Fruit fly (Drosophila melanogaster) whole organism, embryonic: ENCODE measurements around the gene CheB38b.
A peak's percentile ranks its signal among the peaks of the same experiment; 100 is the strongest.

Source experiments
- Bteb2 ChIP-seq: fragments of 200-800 bp; sonication (Bioruptor generic); optimal IDR thresholded peaks from 2 replicates; lab custom pipeline; 2016; ENCODE audit warnings: missing biosample characterization, missing genetic modification characterization
- CG10979 ChIP-seq: fragments of 200-800 bp; sonication (Bioruptor generic); optimal IDR thresholded peaks from 2 replicates; lab custom pipeline; 2018; ENCODE audit warnings: missing biosample characterization, mild to moderate bottlenecking, missing genetic modification characterization, moderate library complexity
- CG11398 ChIP-seq: fragments of 200-800 bp; sonication (Bioruptor generic); optimal IDR thresholded peaks from 2 replicates; lab custom pipeline; 2016; ENCODE audit warnings: missing biosample characterization, missing genetic modification characterization
- CG11695 ChIP-seq: fragments of 200-800 bp; sonication (Bioruptor generic); IDR thresholded peaks from 3 replicates; pipeline ENCODE4 v1.3.6; 2022; ENCODE audit warnings: missing biosample characterization, missing genetic modification characterization
- CG1233 ChIP-seq: fragments of 200-800 bp; sonication (Bioruptor generic); optimal IDR thresholded peaks from 4 replicates; lab custom pipeline; 2018; ENCODE audit warnings: missing biosample characterization, mild to moderate bottlenecking, missing genetic modification characterization
- CG12391 ChIP-seq: fragments of 200-800 bp; sonication (Bioruptor generic); optimal IDR thresholded peaks from 3 replicates; lab custom pipeline; 2018; ENCODE audit warnings: missing biosample characterization, mild to moderate bottlenecking, missing genetic modification characterization, moderate library complexity
- CG13287 ChIP-seq: fragments of 200-800 bp; sonication (Bioruptor generic); IDR thresholded peaks from 2 replicates; pipeline ENCODE4 v1.3.6; 2022; ENCODE audit warnings: missing biosample characterization, missing genetic modification characterization; ENCODE audit not compliant: partially characterized antibody
- CG14710 ChIP-seq: fragments of 200-800 bp; sonication (Bioruptor generic); optimal IDR thresholded peaks from 3 replicates; lab custom pipeline; 2019; ENCODE audit warnings: missing biosample characterization, mild to moderate bottlenecking, missing genetic modification characterization, moderate library complexity
- CG1529 ChIP-seq: fragments of 200-800 bp; sonication (Bioruptor generic); optimal IDR thresholded peaks from 3 replicates; lab custom pipeline; 2018; ENCODE audit warnings: missing biosample characterization, missing genetic modification characterization
- CG15514 ChIP-seq: fragments of 200-800 bp; sonication (Bioruptor generic); optimal IDR thresholded peaks from 3 replicates; lab custom pipeline; 2017; ENCODE audit warnings: missing biosample characterization, missing genetic modification characterization, mild to moderate bottlenecking, moderate library complexity, missing genetic modification reagents
- CG17568 ChIP-seq: fragments of 200-800 bp; sonication (Bioruptor generic); optimal IDR thresholded peaks from 2 replicates; lab custom pipeline; 2018; ENCODE audit warnings: missing biosample characterization, mild to moderate bottlenecking, missing genetic modification characterization, moderate library complexity
- CG17802 ChIP-seq: fragments of 200-800 bp; sonication (Bioruptor generic); optimal IDR thresholded peaks from 2 replicates; lab custom pipeline; 2018; ENCODE audit warnings: missing biosample characterization, mild to moderate bottlenecking, missing genetic modification characterization, moderate library complexity
- CG30431 ChIP-seq: fragments of 200-800 bp; sonication (Bioruptor generic); optimal IDR thresholded peaks from 2 replicates; lab custom pipeline; 2017; ENCODE audit warnings: missing biosample characterization, missing genetic modification characterization
- CG31365 ChIP-seq: fragments of 200-800 bp; sonication (Bioruptor generic); optimal IDR thresholded peaks from 2 replicates; lab custom pipeline; 2018; ENCODE audit warnings: missing biosample characterization, mild to moderate bottlenecking, missing genetic modification characterization
- CG7556 ChIP-seq: fragments of 200-800 bp; sonication (Bioruptor generic); optimal IDR thresholded peaks from 2 replicates; lab custom pipeline; 2017; ENCODE audit warnings: missing biosample characterization, mild to moderate bottlenecking, missing genetic modification characterization
- CG8359 ChIP-seq: fragments of 200-800 bp; sonication (Bioruptor generic); optimal IDR thresholded peaks from 2 replicates; lab custom pipeline; 2017; ENCODE audit warnings: missing biosample characterization, mild to moderate bottlenecking, missing genetic modification characterization, borderline replicate concordance
- CG9215 ChIP-seq: fragments of 200-800 bp; sonication (Bioruptor generic); IDR thresholded peaks from 2 replicates; pipeline ENCODE4 v1.3.6; 2022; ENCODE audit warnings: missing biosample characterization, missing genetic modification characterization
- Dbx ChIP-seq: fragments of 200-800 bp; sonication (Bioruptor generic); IDR thresholded peaks from 3 replicates; pipeline ENCODE4 v1.3.6; 2022; ENCODE audit warnings: missing biosample characterization, missing genetic modification characterization
- Dek ChIP-seq: fragments of 200-800 bp; sonication (Bioruptor generic); optimal IDR thresholded peaks from 3 replicates; lab custom pipeline; 2019; ENCODE audit warnings: missing biosample characterization, mild to moderate bottlenecking, missing genetic modification characterization, moderate library complexity
- H2.0 ChIP-seq: fragments of 200-800 bp; sonication (Bioruptor generic); IDR thresholded peaks from 2 replicates; pipeline ENCODE4 v1.3.6; 2022; ENCODE audit warnings: missing biosample characterization, missing genetic modification characterization
- Hand ChIP-seq: fragments of 200-800 bp; sonication (Bioruptor generic); optimal IDR thresholded peaks from 2 replicates; lab custom pipeline; 2017; ENCODE audit warnings: mild to moderate bottlenecking, missing biosample characterization, missing genetic modification reagents, missing genetic modification characterization
- MBD-R2 ChIP-seq: fragments of 200-800 bp; sonication (Bioruptor generic); IDR thresholded peaks from 2 replicates; pipeline ENCODE4 v1.3.6; 2022; ENCODE audit warnings: missing biosample characterization, missing genetic modification characterization
- Mrtf ChIP-seq: fragments of 200-800 bp; sonication (Bioruptor generic); IDR thresholded peaks from 3 replicates; pipeline ENCODE4 v1.3.6; 2022; ENCODE audit warnings: missing biosample characterization, missing genetic modification characterization
- Myb ChIP-seq: fragments of 200-800 bp; sonication (Bioruptor generic); optimal IDR thresholded peaks from 2 replicates; lab custom pipeline; 2016; ENCODE audit warnings: missing biosample characterization, missing genetic modification characterization
- NC2β ChIP-seq: fragments of 200-800 bp; sonication (Bioruptor generic); optimal IDR thresholded peaks from 2 replicates; lab custom pipeline; 2016; ENCODE audit warnings: missing biosample characterization, missing genetic modification characterization
- Nf-YC ChIP-seq: fragments of 200-800 bp; optimal IDR thresholded peaks from 3 replicates; lab custom pipeline; 2019; ENCODE audit warnings: missing biosample characterization, mild to moderate bottlenecking, missing genetic modification characterization, moderate library complexity
- PHDP ChIP-seq: fragments of 200-800 bp; sonication (Bioruptor generic); optimal IDR thresholded peaks from 3 replicates; lab custom pipeline; 2018; ENCODE audit warnings: missing biosample characterization, mild to moderate bottlenecking, missing genetic modification characterization, moderate library complexity
- Scr ChIP-seq: fragments of 200-800 bp; sonication (Bioruptor generic); IDR thresholded peaks from 2 replicates; pipeline ENCODE4 v1.3.6; 2022; ENCODE audit warnings: missing biosample characterization, missing genetic modification characterization; ENCODE audit not compliant: partially characterized antibody
- Six4 ChIP-seq: fragments of 200-800 bp; sonication (Bioruptor generic); optimal IDR thresholded peaks from 2 replicates; lab custom pipeline; 2016; ENCODE audit warnings: missing biosample characterization, missing genetic modification characterization
- ab ChIP-seq: fragments of 200-800 bp; sonication (Bioruptor generic); optimal IDR thresholded peaks from 2 replicates; lab custom pipeline; 2016; ENCODE audit warnings: missing biosample characterization, missing genetic modification characterization
- abd-A ChIP-seq: fragments of 200-800 bp; sonication (Bioruptor generic); optimal IDR thresholded peaks from 3 replicates; lab custom pipeline; 2019; ENCODE audit warnings: missing biosample characterization, mild to moderate bottlenecking, missing genetic modification characterization, moderate library complexity
- caup ChIP-seq: fragments of 200-800 bp; sonication (Bioruptor generic); optimal IDR thresholded peaks from 3 replicates; lab custom pipeline; 2017; ENCODE audit warnings: missing biosample characterization, mild to moderate bottlenecking, missing genetic modification characterization, moderate library complexity; ENCODE audit not compliant: severe bottlenecking
- chif ChIP-seq, 2 experiments: fragments of 200-800 bp; sonication (Bioruptor generic); optimal IDR thresholded peaks; 3 replicates each; lab custom pipeline; 2016; ENCODE audit warnings: missing biosample characterization in 2 of 2, missing genetic modification characterization in 2 of 2
- croc ChIP-seq: fragments of 200-800 bp; sonication (Bioruptor generic); conservative IDR thresholded peaks from 3 replicates; pipeline ENCODE4 v1.3.6; 2022; ENCODE audit warnings: missing biosample characterization, missing genetic modification characterization
- eve ChIP-seq, 2 experiments: fragments of >200 bp; optimal IDR thresholded peaks; 2 replicates each; lab custom pipeline; 2017; ENCODE audit warnings: missing biosample characterization in 2 of 2, missing genetic modification characterization in 2 of 2
- eyg ChIP-seq: fragments of 200-800 bp; sonication (Bioruptor generic); optimal IDR thresholded peaks from 3 replicates; lab custom pipeline; 2016; ENCODE audit warnings: missing biosample characterization, missing genetic modification characterization
- gro ChIP-seq: fragments of 200-800 bp; sonication (Bioruptor generic); optimal IDR thresholded peaks from 2 replicates; lab custom pipeline; 2016; ENCODE audit warnings: missing biosample characterization, missing genetic modification characterization
- ind ChIP-seq: fragments of 200-800 bp; sonication (Bioruptor generic); optimal IDR thresholded peaks from 3 replicates; lab custom pipeline; 2016; ENCODE audit warnings: missing biosample characterization, missing genetic modification characterization
- insv ChIP-seq, 2 experiments: fragments of 200-800 bp; sonication (Bioruptor generic); optimal IDR thresholded peaks; 3 replicates each; lab custom pipeline; 2016 to 2018; ENCODE audit warnings: missing biosample characterization in 2 of 2, missing genetic modification characterization in 2 of 2
- knrl ChIP-seq: fragments of 200-800 bp; sonication (Bioruptor generic); IDR thresholded peaks from 3 replicates; pipeline ENCODE4 v1.3.6; 2022; ENCODE audit warnings: missing biosample characterization, missing genetic modification characterization; ENCODE audit not compliant: partially characterized antibody
- maf-S ChIP-seq: fragments of 200-800 bp; sonication (Bioruptor generic); optimal IDR thresholded peaks from 2 replicates; lab custom pipeline; 2016; ENCODE audit warnings: missing biosample characterization, missing genetic modification characterization
- otp ChIP-seq: fragments of 200-800 bp; sonication (Bioruptor generic); IDR thresholded peaks from 3 replicates; pipeline ENCODE4, ENCODE4 v1.3.6; 2022; ENCODE audit warnings: missing biosample characterization, missing genetic modification characterization
- pros ChIP-seq: fragments of 200-800 bp; sonication (Bioruptor generic); optimal IDR thresholded peaks from 3 replicates; lab custom pipeline; 2019; ENCODE audit warnings: missing biosample characterization, mild to moderate bottlenecking, missing genetic modification characterization, moderate library complexity
- scrt ChIP-seq: fragments of 200-800 bp; sonication (Bioruptor generic); optimal IDR thresholded peaks from 2 replicates; lab custom pipeline; 2018; ENCODE audit warnings: missing biosample characterization, mild to moderate bottlenecking, missing genetic modification characterization, moderate library complexity
- sr ChIP-seq: fragments of 200-800 bp; sonication (Bioruptor generic); IDR thresholded peaks from 3 replicates; pipeline ENCODE4 v1.3.6; 2022; ENCODE audit warnings: missing biosample characterization, missing genetic modification characterization
- tap ChIP-seq: fragments of 200-800 bp; optimal IDR thresholded peaks from 3 replicates; lab custom pipeline; 2019; ENCODE audit warnings: missing biosample characterization, mild to moderate bottlenecking, missing genetic modification characterization, moderate library complexity
- tgo ChIP-seq: fragments of 200-800 bp; sonication (Bioruptor generic); IDR thresholded peaks from 3 replicates; pipeline ENCODE4 v1.3.6; 2022; ENCODE audit warnings: missing biosample characterization, missing genetic modification characterization
- vfl ChIP-seq: fragments of 200-800 bp; sonication (Bioruptor generic); optimal IDR thresholded peaks from 2 replicates; lab custom pipeline; 2016; ENCODE audit warnings: missing biosample characterization, missing genetic modification characterization
- zen ChIP-seq: fragments of 200-800 bp; sonication (Bioruptor generic); optimal IDR thresholded peaks from 3 replicates; lab custom pipeline; 2018; ENCODE audit warnings: missing biosample characterization, mild to moderate bottlenecking, missing genetic modification characterization, moderate library complexity

Gene CheB38b

DNA sequence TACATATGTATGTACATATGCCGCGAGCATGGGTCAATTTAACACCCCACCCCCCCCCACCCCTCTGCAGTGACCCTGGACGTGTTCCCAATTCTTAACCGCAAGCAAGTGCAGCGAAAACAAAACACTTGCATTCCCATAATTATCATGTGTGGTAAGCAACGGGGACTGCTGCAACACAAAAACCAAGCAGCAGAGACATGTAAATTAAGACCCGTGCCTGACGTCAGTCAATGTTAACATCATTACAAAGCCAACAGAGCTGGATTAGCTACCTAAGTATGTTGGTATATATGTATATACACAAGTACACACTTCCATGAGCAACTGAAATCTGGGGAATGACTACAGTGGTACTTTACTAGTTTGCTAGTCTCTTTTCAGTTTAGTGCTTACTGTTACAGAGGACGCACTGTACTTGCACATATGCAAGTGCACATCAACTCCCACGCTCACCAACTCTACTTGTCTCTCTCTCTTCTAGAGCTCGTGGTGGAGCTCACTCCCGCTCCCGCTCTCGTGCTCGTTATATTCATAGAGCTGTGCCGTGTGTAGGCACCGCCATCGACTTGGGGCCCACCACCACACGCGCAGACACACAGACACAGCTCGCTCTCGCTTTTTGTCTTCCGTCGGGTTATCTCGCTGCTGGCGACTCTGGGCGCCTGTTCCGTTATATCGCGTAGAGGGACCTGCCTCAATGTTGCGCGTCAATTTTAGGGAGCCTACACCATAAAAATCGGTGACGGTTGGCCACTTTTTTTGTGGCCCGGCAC, 4.4 kb upstream of the CheB38b start (continued):
- TF ChIP-seq sr (GFP tag; lab: Robert Waterston, UW) (peak; percentile 85; the same call in 2 of the 3 replicates), maf-S (GFP tag; lab: Kevin White, UChicago) (no peak), vfl (GFP tag; lab: Kevin White, UChicago) (no peak), eyg (GFP tag; lab: Kevin White, UChicago) (no peak), ind (GFP tag; lab: Kevin White, UChicago) (peak; percentile 5), CG14710 (tag; lab: Kevin White, UChicago) (peak; percentile 11), CG11398 (GFP tag; lab: Kevin White, UChicago) (no peak), croc (GFP tag; lab: Robert Waterston, UW) (no peak), CG11695 (GFP tag; lab: Robert Waterston, UW) (peak; percentile 67; the same call in 2 of the 3 replicates), gro (GFP tag; lab: Kevin White, UChicago) (no peak), tap (tag; lab: Kevin White, UChicago) (no peak), CG7556 (GFP tag; lab: Kevin White, UChicago) (no peak), insv (GFP tag; optimal IDR thresholded peaks at IDR 0.05; lab: Kevin White, UChicago) (no peak), MBD-R2 (GFP tag; lab: Robert Waterston, UW) (no peak), zen (tag; lab: Kevin White, UChicago) (no peak), pros (GFP tag; lab: Kevin White, UChicago) (peak; percentile 94), CG1233 (GFP tag; lab: Kevin White, UChicago) (no peak), abd-A (peak; percentile 97), CG12391 (tag; lab: Kevin White, UChicago) (no peak), CG9215 (GFP tag; lab: Robert Waterston, UW) (no peak), CG10979 (tag; lab: Kevin White, UChicago) (peak; percentile 32), chif (GFP tag; optimal IDR thresholded peaks at IDR 0.05; lab: Kevin White, UChicago) (no peak), CG17802 (tag; lab: Kevin White, UChicago) (peak; percentile 94), Dbx (0 out of 3 replicates have a peak, but pooled peaks have one; percentile 24), scrt (no peak), PHDP (no peak), Mrtf (no peak), CG1529 (no peak), ab (GFP tag; lab: Kevin White, UChicago) (no peak), caup (no peak), CG8359 (GFP tag; lab: Kevin White, UChicago) (no peak), tgo (GFP tag; lab: Robert Waterston, UW) (no peak), knrl (no peak), Hand (GFP tag; lab: Kevin White, UChicago) (no peak), CG13287 (GFP tag; lab: Robert Waterston, UW) (peak; percentile 56), eve (GFP tag; optimal IDR thresholded peaks at IDR 0.05; lab: Kevin White, UChicago) (no peak), CG17568 (no peak), CG31365 (tag; lab: Kevin White, UChicago) (no peak), CG15514 (GFP tag; lab: Kevin White, UChicago) (no peak), Scr (GFP tag; lab: Robert Waterston, UW) (no peak), Dek (tag; lab: Kevin White, UChicago) (no peak), otp (GFP tag; lab: Robert Waterston, UW) (peak; percentile 47; the same call in 1 of the 3 replicates), NC2β (no peak), Myb (GFP tag; lab: Kevin White, UChicago) (no peak), Bteb2 (GFP tag; lab: Kevin White, UChicago) (no peak), H2.0 (GFP tag; lab: Robert Waterston, UW) (no peak), Nf-YC (tag; lab: Kevin White, UChicago) (peak; percentile 33), CG30431 (no peak), Six4 (GFP tag; lab: Kevin White, UChicago) (no peak)
